Fruit fly (Drosophila melanogaster) S2 (cell line): ENCODE measurements around the gene CG6310.
A peak's percentile ranks its signal among the peaks of the same experiment; 100 is the strongest.

ENCODE experiments used
- CG8478 ChIP-seq: fragments of >200 bp; optimal IDR thresholded peaks from 2 replicates; lab custom pipeline; 2018
- CTCF ChIP-seq, 2 experiments: fragments of >200 bp; optimal IDR thresholded peaks; 2 replicates each; lab custom pipeline; 2018

DNA sequence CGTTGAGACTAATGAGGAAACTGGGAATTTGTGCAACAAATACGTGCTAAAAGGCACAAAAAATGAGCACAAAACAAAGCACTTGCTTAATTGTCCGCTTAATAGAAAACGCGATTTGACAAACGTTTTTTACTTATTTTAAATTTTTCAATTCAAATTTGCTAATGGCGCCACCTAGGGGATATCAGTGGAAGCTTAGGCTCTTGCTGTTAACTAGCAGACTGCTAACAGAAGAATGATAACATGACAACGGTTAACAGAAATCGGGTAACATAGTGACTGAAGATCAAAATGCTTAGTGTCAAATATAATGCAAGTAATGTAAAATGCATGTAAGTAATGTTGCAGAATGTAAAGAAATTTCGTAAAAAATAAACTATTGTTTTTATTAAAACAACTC, 28.5 kb downstream of the CG6310 start:
- TF ChIP-seq CTCF (optimal IDR thresholded peaks at IDR 0.05; lab: Kevin White, UChicago) (peak; percentile 88 to 91), CG8478 (no peak)
